Worm (Caenorhabditis elegans): ENCODE measurements around the gene gst-18.

Gene gst-18

ce11 chrII:13595279-13595678, 35.4 kb downstream of the gst-18 start:
- TF ChIP-seq dmd-4 (tag; optimal IDR thresholded peaks at IDR 0.05) (no peak), nhr-21 (tag; optimal IDR thresholded peaks at IDR 0.05) (no peak)

DNA sequence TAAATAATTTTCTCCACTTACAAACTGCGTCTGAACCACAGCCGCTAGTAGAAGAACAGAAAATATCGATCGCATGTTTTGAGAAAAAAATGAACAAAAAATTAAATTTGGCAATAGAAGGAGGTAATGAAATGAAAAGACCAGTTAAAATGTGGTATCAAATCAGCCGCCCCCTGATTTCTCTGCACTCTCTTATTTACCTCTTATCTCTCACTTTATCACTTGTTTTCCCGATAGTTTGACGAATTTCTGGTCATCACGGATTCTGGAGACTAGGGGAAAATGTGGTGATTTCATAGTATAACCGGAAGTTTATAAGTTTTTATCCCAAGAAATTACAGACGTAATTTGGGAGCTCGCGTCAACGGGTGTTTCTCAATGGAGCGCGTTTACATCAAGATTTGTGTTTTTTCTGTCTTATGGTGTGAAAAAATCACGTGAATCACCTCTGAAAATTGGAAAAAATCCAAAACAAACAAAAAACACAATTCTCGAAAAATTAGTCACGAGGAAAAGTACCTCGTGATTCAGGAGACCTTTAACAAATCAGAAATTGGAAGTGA, 36.9 kb downstream of the gst-18 start, which contains the start of gene clec-146:
Gene clec-146 (minus strand): TSS at position 116 of the 563 bp plus-strand sequence.
- TF ChIP-seq sma-3 (GFP tag; optimal IDR thresholded peaks at IDR 0.05) (peak; percentile 27), C34F6.9 (tag; optimal IDR thresholded peaks at IDR 0.05) (no peak)

DNA sequence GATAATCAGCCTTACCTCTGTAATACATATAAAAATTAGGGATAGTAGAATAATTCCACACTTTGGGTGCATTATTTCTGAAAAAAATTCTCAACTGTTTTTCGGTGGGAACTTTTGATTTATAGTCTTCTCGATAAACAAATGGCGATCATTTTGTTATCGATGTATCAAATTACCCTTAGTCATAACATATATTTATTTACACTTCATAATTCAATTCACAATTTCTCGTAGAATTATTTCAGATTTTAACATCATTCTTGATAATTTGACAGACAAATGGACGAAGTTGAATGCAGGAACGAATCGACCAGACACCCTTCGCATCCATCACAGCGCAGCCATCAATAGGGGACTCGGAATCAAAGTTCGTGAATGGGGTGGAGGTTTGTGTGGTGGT, 40.2 kb downstream of the gst-18 start, which contains the start of gene clec-145:
Gene clec-145 (minus strand): TSS at position 101 of the 400 bp plus-strand sequence.
- TF ChIP-seq lin-39 (tag; optimal IDR thresholded peaks at IDR 0.05) (no peak), mbf-1 (tag; optimal IDR thresholded peaks at IDR 0.05) (no peak), aly-2 (tag; optimal IDR thresholded peaks at IDR 0.05) (no peak), ztf-1 (GFP tag; conservative IDR thresholded peaks at IDR 0.05) (no peak), dmd-4 (tag; optimal IDR thresholded peaks at IDR 0.05) (no peak), alr-1 (tag; optimal IDR thresholded peaks at IDR 0.05) (no peak), snpc-4 (tag; optimal IDR thresholded peaks at IDR 0.05) (no peak), unc-62 (GFP tag; optimal IDR thresholded peaks at IDR 0.05) (no peak), sma-9 (GFP tag; optimal IDR thresholded peaks at IDR 0.05) (no peak), sma-9 (tag; optimal IDR thresholded peaks at IDR 0.05) (no peak), nhr-6 (tag; optimal IDR thresholded peaks at IDR 0.05) (no peak), elt-1 (tag; optimal IDR thresholded peaks at IDR 0.05) (no peak)

DNA sequence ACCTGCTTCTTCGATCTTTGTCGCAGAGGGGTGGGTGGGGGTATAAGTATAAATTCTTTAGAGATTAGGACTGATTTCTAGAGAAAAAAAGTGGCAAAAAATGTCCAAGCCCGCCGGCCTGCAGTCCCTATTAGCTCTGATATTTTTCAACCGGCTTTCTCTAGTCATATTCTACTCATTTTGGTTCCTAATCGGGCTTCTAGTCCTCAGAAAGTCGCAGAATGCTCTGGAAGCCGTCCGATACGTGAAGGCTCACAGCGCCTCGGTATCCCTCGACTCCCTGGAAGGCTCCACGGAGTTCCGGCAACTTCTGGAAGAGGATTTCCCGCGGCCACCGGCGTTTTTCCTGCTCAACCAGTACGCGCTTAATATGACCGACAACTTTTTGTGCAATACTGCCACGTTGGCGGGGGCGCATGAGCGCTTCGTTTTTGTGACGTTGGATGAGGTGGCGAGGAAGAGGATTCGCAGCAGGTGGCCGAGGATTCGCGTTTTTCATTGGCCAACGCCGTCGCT, 45.0 kb downstream of the gst-18 start, which contains the start of gene Y48E1B.8:
Gene Y48E1B.8 (plus strand): TSS at position 51 of the 516 bp plus-strand sequence.
- no peak for TF ChIP-seq unc-55 (GFP tag; optimal IDR thresholded peaks at IDR 0.05)
- no peak for TF ChIP-seq peb-1 (tag; optimal IDR thresholded peaks at IDR 0.05)
- no peak for TF ChIP-seq mdl-1 (tag; optimal IDR thresholded peaks at IDR 0.05)
- no peak for TF ChIP-seq nhr-11 (tag; optimal IDR thresholded peaks at IDR 0.05)

All from whole organism, L2 larva.